Worm (Caenorhabditis elegans) whole organism, late embryonic: ENCODE measurements around the gene gab-1.

ENCODE experiments used
- ama-1 ChIP-seq: fragments of 150-350 bp; optimal IDR thresholded peaks from 2 replicates; lab custom pipeline; 2014
- ceh-18 ChIP-seq: sonication (generic microtip); optimal IDR thresholded peaks from 2 replicates; lab custom pipeline; 2016; ENCODE audit warnings: missing genetic modification characterization, missing compliant biosample characterization
- ceh-24 ChIP-seq: sonication (generic microtip); optimal IDR thresholded peaks from 2 replicates; lab custom pipeline; 2016; ENCODE audit warnings: mild to moderate bottlenecking, missing genetic modification characterization, missing compliant biosample characterization
- che-1 ChIP-seq: sonication (generic microtip); optimal IDR thresholded peaks from 2 replicates; lab custom pipeline; 2016; ENCODE audit warnings: mild to moderate bottlenecking, missing genetic modification characterization, missing compliant biosample characterization
- fkh-10 ChIP-seq: fragments of 150-350 bp; optimal IDR thresholded peaks from 2 replicates; lab custom pipeline; 2014; ENCODE audit warnings: missing biosample characterization, missing genetic modification reagents, missing genetic modification characterization
- hlh-30 ChIP-seq: sonication (generic microtip); optimal IDR thresholded peaks from 2 replicates; lab custom pipeline; 2017; ENCODE audit warnings: antibody characterized with exemption, missing genetic modification characterization, missing compliant biosample characterization; ENCODE audit not compliant: insufficient read depth
- nhr-11 ChIP-seq: fragments of 150-350 bp; optimal IDR thresholded peaks from 2 replicates; lab custom pipeline; 2014; ENCODE audit warnings: missing biosample characterization, missing genetic modification characterization
- nhr-232 ChIP-seq: sonication (generic microtip); optimal IDR thresholded peaks from 2 replicates; lab custom pipeline; 2016; ENCODE audit warnings: missing genetic modification characterization, missing compliant biosample characterization
- pha-4 ChIP-seq: fragments of 150-350 bp; optimal IDR thresholded peaks from 2 replicates; lab custom pipeline; 2018; ENCODE audit warnings: missing biosample characterization, missing genetic modification reagents, missing genetic modification characterization
- pqm-1 ChIP-seq: sonication (generic microtip); optimal IDR thresholded peaks from 2 replicates; lab custom pipeline; 2016; ENCODE audit warnings: missing genetic modification characterization, missing compliant biosample characterization
- ref-2 ChIP-seq: sonication (generic microtip); optimal IDR thresholded peaks from 2 replicates; lab custom pipeline; 2016; ENCODE audit warnings: missing genetic modification characterization, missing compliant biosample characterization
- tbx-7 ChIP-seq: sonication (generic microtip); optimal IDR thresholded peaks from 2 replicates; lab custom pipeline; 2016; ENCODE audit warnings: missing genotype, missing genetic modification characterization, missing compliant biosample characterization
- unc-42 ChIP-seq: sonication (generic microtip); optimal IDR thresholded peaks from 2 replicates; lab custom pipeline; 2016; ENCODE audit warnings: missing genotype, missing genetic modification characterization, missing compliant biosample characterization
- ztf-16 ChIP-seq: sonication (generic microtip); optimal IDR thresholded peaks from 2 replicates; lab custom pipeline; 2017; ENCODE audit warnings: missing genetic modification characterization, missing compliant biosample characterization

ce11 chrIII:12783878-12784277 is 4.4 kb upstream of the gab-1 start:
- TF ChIP-seq unc-42 (tag; lab: Kevin White, UChicago) (peak; percentile 9), nhr-11 (tag; lab: Kevin White, UChicago) (no peak), ref-2 (tag; lab: Kevin White, UChicago) (no peak), pha-4 (tag; lab: Kevin White, UChicago) (no peak), fkh-10 (GFP tag; lab: Kevin White, UChicago) (no peak), ceh-24 (tag; lab: Kevin White, UChicago) (no peak), ama-1 (lab: Kevin White, UChicago) (no peak), tbx-7 (tag; lab: Kevin White, UChicago) (no peak), nhr-232 (tag; lab: Kevin White, UChicago) (no peak), ztf-16 (no peak), che-1 (no peak), hlh-30 (tag; lab: Kevin White, UChicago) (no peak), ceh-18 (no peak), pqm-1 (tag; lab: Kevin White, UChicago) (no peak)
